Fruit fly (Drosophila melanogaster) S2 (cell line): Measurements from ENCODE around the gene dop.

Experiments
- CG8478 ChIP-seq: fragments of >200 bp; optimal IDR thresholded peaks from 2 replicates; lab custom pipeline; 2018
- CTCF ChIP-seq, 2 experiments: fragments of >200 bp; optimal IDR thresholded peaks; 2 replicates each; lab custom pipeline; 2018

The dop gene

DNA sequence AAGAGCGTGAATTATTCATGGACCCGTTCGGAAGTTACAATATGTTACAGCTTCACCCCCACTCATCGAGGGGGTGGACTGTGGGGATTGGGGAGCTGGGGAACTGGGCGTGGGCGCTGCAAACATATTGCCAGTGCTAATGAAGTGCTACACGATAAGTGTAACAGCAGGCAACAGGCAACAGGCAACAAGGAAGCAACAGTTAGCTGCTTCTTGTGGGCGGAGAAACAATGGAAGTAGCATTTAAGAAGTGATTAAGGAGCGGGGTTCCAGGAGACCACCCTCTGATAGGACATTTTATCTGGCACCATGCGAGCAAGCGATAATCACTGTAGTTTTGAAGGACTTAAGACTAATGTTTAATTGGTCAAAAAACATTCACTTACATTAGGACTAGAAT is 24.5 kb upstream of the dop start:
- TF ChIP-seq CTCF (optimal IDR thresholded peaks at IDR 0.05; lab: Kevin White, UChicago) = no peak
- TF ChIP-seq CG8478 (lab: Kevin White, UChicago) = no peak

- TF ChIP-seq CG8478 (lab: Kevin White, UChicago) (no peak), CTCF (optimal IDR thresholded peaks at IDR 0.05; lab: Kevin White, UChicago) (no peak)
These were observed 22.8 kb upstream of the dop start for dm6 chr3L:15543049-15543448.

DNA sequence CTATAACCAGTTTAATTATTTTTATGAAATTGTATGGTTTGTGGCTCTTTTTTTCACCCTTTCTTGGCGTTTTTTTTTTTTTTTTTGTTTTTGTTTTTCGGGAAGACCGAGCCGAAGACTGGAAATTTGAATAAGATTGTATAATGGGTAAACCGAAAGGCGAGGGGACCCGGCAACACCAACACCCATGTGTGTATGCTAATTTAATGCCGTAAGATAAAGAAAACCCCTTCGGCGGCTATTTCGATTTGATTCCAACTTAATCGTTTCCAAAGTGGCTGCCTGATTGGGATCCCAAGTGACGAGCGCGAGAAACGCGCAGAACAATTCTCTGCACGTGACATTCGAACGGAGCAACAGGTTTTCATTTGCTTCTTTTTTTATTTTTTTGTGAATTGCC is 22.3 kb upstream of the dop start:
- TF ChIP-seq CTCF (optimal IDR thresholded peaks at IDR 0.05; lab: Kevin White, UChicago) (no peak), CG8478 (lab: Kevin White, UChicago) (no peak)

DNA sequence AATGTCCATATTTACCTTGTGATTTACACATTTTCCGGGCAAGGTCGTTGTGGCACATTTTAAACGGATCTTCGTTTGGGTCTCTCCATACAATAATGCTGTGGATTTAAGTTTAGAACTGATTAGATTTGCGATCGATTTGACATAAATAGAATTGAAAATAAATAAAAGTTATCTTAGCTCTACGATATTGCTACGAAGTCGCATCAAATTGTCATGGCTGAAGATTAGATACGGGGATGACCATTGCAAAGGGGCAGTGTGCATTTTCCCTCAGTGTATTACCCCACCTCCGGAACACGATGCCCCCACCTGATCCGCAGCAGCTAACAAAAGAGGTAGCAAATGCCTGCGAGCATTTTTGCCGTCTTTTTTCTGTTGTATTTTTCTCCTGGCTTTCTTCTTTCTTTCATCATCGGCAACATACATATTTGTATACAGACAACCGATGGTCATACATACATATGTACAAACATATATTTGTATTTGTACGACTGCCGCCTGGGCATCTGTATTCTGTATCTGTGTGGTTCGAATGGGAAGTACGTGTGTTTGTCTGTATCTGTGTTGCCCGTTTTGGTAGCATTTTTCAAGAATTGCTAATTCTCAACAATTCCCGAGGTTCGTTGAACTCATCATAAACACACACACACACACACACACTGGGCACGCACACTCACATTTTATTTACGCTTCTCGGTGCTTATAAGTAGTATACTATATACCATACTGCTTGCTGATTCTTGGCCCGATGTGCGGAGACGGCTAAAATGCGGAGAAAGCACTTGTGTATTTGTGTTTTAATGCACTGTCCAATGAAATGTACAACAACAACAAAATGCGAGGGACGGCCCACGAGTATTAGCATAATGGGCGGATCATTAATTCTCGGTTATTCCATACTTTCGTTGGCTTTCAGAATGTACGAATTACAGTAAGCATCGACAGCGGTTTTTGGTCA is 21.1 kb upstream of the dop start:
- no peak for TF ChIP-seq CTCF (optimal IDR thresholded peaks at IDR 0.05; lab: Kevin White, UChicago)
- no peak for TF ChIP-seq CG8478 (lab: Kevin White, UChicago)

DNA sequence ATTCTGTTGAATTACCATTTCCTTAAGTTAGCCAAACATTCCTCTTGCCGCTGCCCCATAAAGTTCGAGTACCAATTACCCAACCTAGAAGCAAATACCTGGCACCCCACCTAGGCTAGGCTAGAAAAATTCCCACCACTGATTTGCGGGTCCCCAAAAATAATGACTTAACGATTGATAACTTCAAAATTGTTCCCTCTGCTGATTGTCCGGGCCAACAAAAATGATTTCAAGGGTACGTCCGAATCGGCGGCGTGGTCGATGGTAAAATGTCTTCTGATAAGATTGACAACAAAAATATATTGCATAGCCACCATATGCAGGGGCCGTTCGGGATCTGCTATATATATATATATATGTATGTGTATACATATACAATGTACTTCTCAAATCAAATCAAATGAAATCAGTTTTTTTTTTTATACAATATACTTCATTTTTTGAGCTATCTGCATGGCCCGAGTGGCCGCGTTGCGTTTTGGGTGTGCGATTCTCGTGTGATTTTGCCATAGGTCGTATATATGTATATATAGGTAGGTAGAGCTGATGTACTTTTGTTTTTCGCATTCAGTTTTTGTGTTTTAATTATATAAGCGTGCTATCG is 18.5 kb upstream of the dop start:
- TF ChIP-seq CG8478 (lab: Kevin White, UChicago) (no peak), CTCF (optimal IDR thresholded peaks at IDR 0.05; lab: Kevin White, UChicago) (no peak)

- no peak for TF ChIP-seq CG8478 (lab: Kevin White, UChicago)
- no peak for TF ChIP-seq CTCF (optimal IDR thresholded peaks at IDR 0.05; lab: Kevin White, UChicago)
These were observed 17.0 kb upstream of the dop start for dm6 chr3L:15548843-15549242.

DNA sequence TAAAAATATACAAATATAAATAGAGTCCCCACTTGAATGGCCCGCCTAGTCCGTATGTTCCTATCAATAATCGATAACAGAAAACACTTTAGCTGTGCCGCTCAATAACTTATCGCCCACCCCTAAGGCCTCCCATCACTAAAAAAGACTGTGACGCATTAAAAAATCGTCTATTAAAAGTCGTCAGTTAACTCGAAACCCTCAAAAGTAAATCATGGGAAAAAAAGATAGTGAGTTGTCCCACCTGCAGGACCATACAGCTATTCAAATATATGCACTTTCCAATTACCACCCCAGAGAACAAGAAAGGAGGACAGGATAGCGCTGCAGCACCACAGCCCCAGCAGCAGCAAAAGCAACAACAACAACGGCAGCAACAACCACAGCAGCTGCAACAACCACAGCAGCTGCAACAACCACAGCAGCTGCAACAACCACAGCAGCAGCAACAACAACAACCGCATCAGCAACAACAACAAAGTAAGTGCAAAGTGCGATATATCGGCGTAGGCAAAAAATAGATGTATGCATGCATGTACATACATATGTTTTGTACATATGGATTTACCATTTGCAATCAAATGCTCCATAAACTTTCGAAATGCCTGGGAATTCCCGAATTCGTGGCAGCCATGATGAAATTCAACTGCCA is 11.7 kb upstream of the dop start, which contains the start of gene AGO2:
AGO2 (plus strand) TSS at position 121 of the 652 bp plus-strand sequence.
- peak; percentile 54 to 67 for TF ChIP-seq CTCF (optimal IDR thresholded peaks at IDR 0.05; lab: Kevin White, UChicago)
- TF ChIP-seq CG8478 (lab: Kevin White, UChicago) = no peak

DNA sequence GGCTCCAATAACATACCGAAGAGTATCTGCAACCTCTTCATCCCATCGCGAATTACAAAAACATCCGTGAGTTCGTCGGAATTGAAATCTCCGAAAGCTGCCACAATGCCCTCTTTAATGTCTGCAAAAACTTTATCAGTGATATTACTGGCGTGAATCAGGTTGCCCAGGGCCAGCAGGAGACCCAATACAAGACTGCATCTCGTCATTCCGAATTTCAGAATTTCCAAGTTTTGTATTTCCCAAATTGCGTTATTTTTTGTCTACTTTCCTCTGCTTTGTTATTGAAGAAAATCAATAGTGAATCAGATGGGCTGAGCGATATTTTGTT is 3.1 kb upstream of the dop start:
- TF ChIP-seq CG8478 (lab: Kevin White, UChicago) (no peak), CTCF (optimal IDR thresholded peaks at IDR 0.05; lab: Kevin White, UChicago) (no peak)

DNA sequence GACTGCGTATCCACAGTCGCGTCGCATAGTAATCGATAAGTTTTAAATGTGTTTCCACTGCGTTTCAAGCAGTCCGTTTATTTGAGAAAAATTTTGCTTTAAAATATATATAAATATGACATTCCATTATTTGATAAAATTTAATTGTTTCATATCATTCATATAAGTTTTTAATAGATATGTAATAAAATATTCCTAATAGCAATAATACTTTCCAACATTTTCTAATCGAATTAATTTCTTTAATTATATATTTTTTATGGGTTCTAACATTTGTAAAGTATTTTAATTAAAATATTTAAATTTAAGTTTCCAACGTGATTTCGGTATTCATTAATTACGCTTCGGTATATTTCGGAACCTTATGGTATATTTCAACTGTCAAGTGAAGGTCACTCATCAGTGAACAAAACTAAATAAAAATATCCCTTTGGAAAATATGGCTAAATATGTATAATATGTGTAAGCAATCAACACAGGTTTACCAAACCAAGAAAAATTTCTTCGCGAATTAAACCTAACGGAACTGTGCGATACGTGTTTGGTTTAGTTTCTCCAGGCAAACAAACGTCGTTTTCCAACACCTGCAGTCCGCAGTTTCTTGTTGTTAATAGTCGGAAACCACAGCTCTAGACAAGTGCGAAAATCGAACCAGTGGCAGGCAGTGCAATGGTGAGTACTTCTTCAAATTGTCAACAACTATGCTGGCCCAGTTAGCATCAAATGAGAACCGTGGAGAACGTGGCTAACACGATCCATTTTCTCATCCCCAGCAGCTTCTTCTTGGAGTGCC is 2.6 kb upstream of the dop start, which contains the start of the genes CG7739 and SCCRO:
CG7739 (minus strand) TSS at position 8 of the 793 bp plus-strand sequence.
SCCRO (plus strand) TSS at position 370 of the 793 bp plus-strand sequence.
- no peak for TF ChIP-seq CTCF (optimal IDR thresholded peaks at IDR 0.05; lab: Kevin White, UChicago)
- no peak for TF ChIP-seq CG8478 (lab: Kevin White, UChicago)

dm6 chr3L:15563851-15564106 is 2.0 kb upstream of the dop start:
- TF ChIP-seq CTCF (optimal IDR thresholded peaks at IDR 0.05; lab: Kevin White, UChicago) (no peak), CG8478 (lab: Kevin White, UChicago) (no peak)

DNA sequence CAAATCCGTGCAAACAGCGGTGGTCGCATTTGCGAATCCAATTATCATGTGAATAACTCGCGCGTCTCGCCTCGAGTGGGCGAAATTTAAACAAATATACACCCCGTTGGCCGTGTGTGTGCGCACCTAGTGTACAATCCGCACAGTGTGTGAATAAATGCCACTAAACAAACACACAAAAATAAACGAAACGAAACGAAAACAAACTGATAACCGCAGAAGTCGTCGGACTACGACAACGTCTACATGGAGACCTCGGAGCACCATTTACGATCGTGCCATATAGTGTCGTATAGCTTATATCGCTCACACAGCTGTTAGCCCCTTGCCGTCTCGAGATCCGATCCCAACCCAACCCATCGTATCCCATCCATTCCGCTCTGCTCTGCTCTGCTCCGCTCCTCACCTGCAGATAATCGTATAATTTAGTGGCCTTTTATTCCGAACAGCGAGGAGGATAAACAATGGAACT is 707 bp downstream of the dop start:
- TF ChIP-seq CTCF (optimal IDR thresholded peaks at IDR 0.05; lab: Kevin White, UChicago) (no peak), CG8478 (lab: Kevin White, UChicago) (no peak)

- TF ChIP-seq CG8478 (lab: Kevin White, UChicago) (no peak), CTCF (optimal IDR thresholded peaks at IDR 0.05; lab: Kevin White, UChicago) (no peak)
These were observed 2.9 kb downstream of the dop start for dm6 chr3L:15568748-15569147.

dm6 chr3L:15570571-15570970 is 4.8 kb downstream of the dop start:
- TF ChIP-seq CG8478 (lab: Kevin White, UChicago) = no peak
- TF ChIP-seq CTCF (optimal IDR thresholded peaks at IDR 0.05; lab: Kevin White, UChicago) = no peak

- TF ChIP-seq CTCF (optimal IDR thresholded peaks at IDR 0.05; lab: Kevin White, UChicago) (no peak), CG8478 (lab: Kevin White, UChicago) (no peak)
These were observed 10.5 kb downstream of the dop start, which contains the start of gene Ufsp2 for dm6 chr3L:15576357-15576756. Gene Ufsp2, plus strand, starts transcription at chr3L:15576570.
